Fruit fly (Drosophila melanogaster): Measurements from ENCODE around the gene hzg.

dm6 chr3L:16018721-16019120 lies 14.2 kb upstream of the hzg start:
- TF ChIP-seq CG8478 (optimal IDR thresholded peaks at IDR 0.05), result no peak
- no peak for TF ChIP-seq CTCF (optimal IDR thresholded peaks at IDR 0.05)
